Fruit fly (Drosophila melanogaster) whole organism, adult: ENCODE results near the gene Claspin.

Experiments used
- CG5204 ChIP-seq: fragments of 200-800 bp; sonication (Bioruptor generic); optimal IDR thresholded peaks from 2 replicates; lab custom pipeline; 2016; ENCODE audit warnings: missing biosample characterization, missing genetic modification characterization
- Clk ChIP-seq: fragments of 200-800 bp; sonication (Bioruptor generic); optimal IDR thresholded peaks from 2 replicates; lab custom pipeline; 2017; ENCODE audit warnings: missing biosample characterization, missing genetic modification characterization
- Crg-1 ChIP-seq: fragments of 200-800 bp; sonication (Bioruptor generic); optimal IDR thresholded peaks from 2 replicates; lab custom pipeline; 2016; ENCODE audit warnings: missing biosample characterization, missing genetic modification characterization
- kay ChIP-seq: fragments of 200-800 bp; sonication (Bioruptor generic); peaks from one replicate; lab custom pipeline; 2016; ENCODE audit warnings: missing biosample characterization, missing genetic modification characterization, borderline replicate concordance
- pad ChIP-seq: fragments of 200-800 bp; sonication (Bioruptor generic); optimal IDR thresholded peaks from 3 replicates; lab custom pipeline; 2017; ENCODE audit warnings: missing biosample characterization, missing genetic modification characterization, mild to moderate bottlenecking, moderate library complexity, missing genetic modification reagents

- no peak for TF ChIP-seq Crg-1
- TF ChIP-seq pad (GFP tag; lab: Kevin White, UChicago) = no peak
- no peak for TF ChIP-seq CG5204 (GFP tag; lab: Kevin White, UChicago)
- no peak for TF ChIP-seq kay (GFP tag; lab: Kevin White, UChicago)
- no peak for TF ChIP-seq Clk (GFP tag; lab: Kevin White, UChicago)
These were observed 36.0 kb downstream of the Claspin start for dm6 chr3L:4349314-4349713.
